Fruit fly (Drosophila melanogaster) S2 (cell line): ENCODE measurements around the gene CG3704.

Source experiments
- CG8478 ChIP-seq: fragments of >200 bp; optimal IDR thresholded peaks from 2 replicates; lab custom pipeline; 2018
- CTCF ChIP-seq, 2 experiments: fragments of >200 bp; optimal IDR thresholded peaks; 2 replicates each; lab custom pipeline; 2018

- TF ChIP-seq CG8478 (no peak), CTCF (optimal IDR thresholded peaks at IDR 0.05; lab: Kevin White, UChicago) (no peak)
Measured at dm6 chrX:932859-933258, 7.7 kb downstream of the CG3704 start.
